Fruit fly (Drosophila melanogaster): ENCODE data around the gene Irbp18.

- TF ChIP-seq lz (GFP tag; optimal IDR thresholded peaks at IDR 0.05) (no peak), CG10631 (GFP tag; optimal IDR thresholded peaks at IDR 0.05) (no peak), Blimp-1 (GFP tag; optimal IDR thresholded peaks at IDR 0.05) (no peak), dsx (GFP tag; optimal IDR thresholded peaks at IDR 0.05; ENCODE audit: poor library complexity, severe bottlenecking) (no peak), CG6163 (GFP tag; IDR thresholded peaks at IDR 0.05) (no peak), CG6854 (GFP tag; optimal IDR thresholded peaks at IDR 0.05) (no peak), CG4318 (GFP tag; optimal IDR thresholded peaks at IDR 0.05) (no peak)
Measured at dm6 chr3L:11049414-11049813, 48.6 kb downstream of the Irbp18 start.

Data from whole organism, prepupa.